Fruit fly (Drosophila melanogaster) whole organism, pupa: ENCODE results near the gene CanB.
A peak's percentile ranks its signal among the peaks of the same experiment; 100 is the strongest.

Experiments used
- CG10348 ChIP-seq: fragments of 200-800 bp; sonication (Bioruptor generic); IDR thresholded peaks from 2 replicates; pipeline ENCODE4 v1.3.6; 2022; ENCODE audit warnings: missing biosample characterization, missing genetic modification characterization
- CG12605 ChIP-seq: fragments of 200-800 bp; sonication (Bioruptor generic); IDR thresholded peaks from 2 replicates; pipeline ENCODE4 v1.3.6; 2022; ENCODE audit warnings: missing biosample characterization, missing genetic modification characterization
- CG13204 ChIP-seq: fragments of 200-800 bp; sonication (Bioruptor generic); optimal IDR thresholded peaks from 2 replicates; lab custom pipeline; 2018; ENCODE audit warnings: missing biosample characterization, mild to moderate bottlenecking, missing genetic modification characterization, moderate library complexity
- CG14655 ChIP-seq: fragments of 200-800 bp; sonication (Bioruptor generic); optimal IDR thresholded peaks from 3 replicates; lab custom pipeline; 2017; ENCODE audit warnings: mild to moderate bottlenecking, missing biosample characterization, missing genetic modification reagents, missing genetic modification characterization
- CG15710 ChIP-seq: fragments of 200-800 bp; sonication (Bioruptor generic); optimal IDR thresholded peaks from 2 replicates; lab custom pipeline; 2018; ENCODE audit warnings: missing biosample characterization, mild to moderate bottlenecking, missing genetic modification characterization, moderate library complexity
- CG17806 ChIP-seq: fragments of 200-800 bp; sonication (Bioruptor generic); optimal IDR thresholded peaks from 2 replicates; lab custom pipeline; 2018; ENCODE audit warnings: missing biosample characterization, mild to moderate bottlenecking, missing genetic modification characterization, moderate library complexity
- CG32121 ChIP-seq: fragments of 200-800 bp; sonication (Bioruptor generic); IDR thresholded peaks from 2 replicates; pipeline ENCODE4 v1.3.6; 2022; ENCODE audit warnings: missing biosample characterization, missing genetic modification characterization
- CG34367 ChIP-seq: fragments of 200-800 bp; sonication (Bioruptor generic); optimal IDR thresholded peaks from 2 replicates; lab custom pipeline; 2018; ENCODE audit warnings: missing biosample characterization, mild to moderate bottlenecking, missing genetic modification characterization
- CG4496 ChIP-seq: fragments of 200-800 bp; sonication (Bioruptor generic); IDR thresholded peaks from 3 replicates; pipeline ENCODE4 v1.3.6; 2022; ENCODE audit warnings: missing biosample characterization, missing genetic modification characterization
- CG8159 ChIP-seq: fragments of 200-800 bp; sonication (Bioruptor generic); optimal IDR thresholded peaks from 3 replicates; lab custom pipeline; 2018; ENCODE audit warnings: missing biosample characterization, mild to moderate bottlenecking, missing genetic modification characterization, moderate library complexity
- CG8301 ChIP-seq: fragments of 200-800 bp; sonication (Bioruptor generic); optimal IDR thresholded peaks from 2 replicates; lab custom pipeline; 2018; ENCODE audit warnings: missing biosample characterization, mild to moderate bottlenecking, missing genetic modification characterization
- CG9948 ChIP-seq: fragments of 200-800 bp; sonication (Bioruptor generic); optimal IDR thresholded peaks from 2 replicates; lab custom pipeline; 2018; ENCODE audit warnings: missing biosample characterization, mild to moderate bottlenecking, missing genetic modification characterization, moderate library complexity
- D1 ChIP-seq: fragments of 200-800 bp; sonication (Bioruptor generic); optimal IDR thresholded peaks from 2 replicates; lab custom pipeline; 2018; ENCODE audit warnings: missing biosample characterization, mild to moderate bottlenecking, missing genetic modification characterization, moderate library complexity
- EcR ChIP-seq: fragments of 200-800 bp; sonication (Bioruptor generic); optimal IDR thresholded peaks from 3 replicates; lab custom pipeline; 2019; ENCODE audit warnings: missing biosample characterization, missing genetic modification characterization, mild to moderate bottlenecking, moderate library complexity, missing genetic modification reagents
- Ets98B ChIP-seq: fragments of 200-800 bp; sonication (Bioruptor generic); IDR thresholded peaks from 2 replicates; pipeline ENCODE4 v1.3.6; 2022; ENCODE audit warnings: missing biosample characterization, missing genetic modification characterization
- Pif1A ChIP-seq: fragments of 200-800 bp; sonication (Bioruptor generic); optimal IDR thresholded peaks from 3 replicates; lab custom pipeline; 2016; ENCODE audit warnings: missing biosample characterization, missing genetic modification characterization
- Pif1B ChIP-seq: fragments of 200-800 bp; sonication (Bioruptor generic); optimal IDR thresholded peaks from 3 replicates; lab custom pipeline; 2016; ENCODE audit warnings: missing biosample characterization, missing genetic modification characterization
- Snoo ChIP-seq: fragments of 200-800 bp; sonication (Bioruptor generic); optimal IDR thresholded peaks from 3 replicates; lab custom pipeline; 2017; ENCODE audit warnings: missing biosample characterization, mild to moderate bottlenecking, missing genetic modification characterization, inconsistent platforms
- fd96Ca ChIP-seq: fragments of 200-800 bp; sonication (Bioruptor generic); IDR thresholded peaks from 3 replicates; pipeline ENCODE4 v1.3.6; 2022; ENCODE audit warnings: missing biosample characterization, missing genetic modification characterization
- gl ChIP-seq: fragments of 200-800 bp; sonication (Bioruptor generic); optimal IDR thresholded peaks from 2 replicates; lab custom pipeline; 2018; ENCODE audit warnings: missing biosample characterization, mild to moderate bottlenecking, missing genetic modification characterization
- rn ChIP-seq: fragments of 200-800 bp; sonication (Bioruptor generic); IDR thresholded peaks from 2 replicates; pipeline ENCODE4 v1.3.6; 2022; ENCODE audit warnings: missing biosample characterization, missing genetic modification characterization

The CanB gene

dm6 chrX:5336722-5337121 is 4.4 kb downstream of the CanB start:
- TF ChIP-seq Pif1A (no peak), D1 (tag; lab: Kevin White, UChicago) (no peak), CG9948 (peak; percentile 15), CG8159 (tag; lab: Kevin White, UChicago) (peak; percentile 53), CG17806 (tag; lab: Kevin White, UChicago) (no peak), CG15710 (tag; lab: Kevin White, UChicago) (peak; percentile 34), CG14655 (GFP tag; lab: Kevin White, UChicago) (peak; percentile 18), CG8301 (peak; percentile 24), Ets98B (0 out of 2 replicates have a peak, but pooled peaks have one; percentile 22), CG4496 (GFP tag; lab: Robert Waterston, UW) (peak; percentile 23; the same call in 1 of the 3 replicates), CG32121 (peak; percentile 64), fd96Ca (GFP tag; lab: Robert Waterston, UW) (no peak)

dm6 chrX:5337316-5337715 is 5.0 kb downstream of the CanB start:
- no peak for TF ChIP-seq Ets98B
- TF ChIP-seq CG17806 (tag; lab: Kevin White, UChicago): no peak
- no peak for TF ChIP-seq CG15710 (tag; lab: Kevin White, UChicago)
- TF ChIP-seq CG8159 (tag; lab: Kevin White, UChicago): no peak
- TF ChIP-seq CG34367 (tag; lab: Kevin White, UChicago): no peak
- no peak for TF ChIP-seq gl
- no peak for TF ChIP-seq Pif1B (GFP tag; lab: Kevin White, UChicago)
- no peak for TF ChIP-seq CG4496 (GFP tag; lab: Robert Waterston, UW)
- no peak for TF ChIP-seq EcR (GFP tag; lab: Kevin White, UChicago)
- no peak for TF ChIP-seq D1 (tag; lab: Kevin White, UChicago)
- no peak for TF ChIP-seq rn (GFP tag; lab: Robert Waterston, UW)

- TF ChIP-seq Pif1A: no peak
- TF ChIP-seq CG34367 (tag; lab: Kevin White, UChicago): no peak
- TF ChIP-seq EcR (GFP tag; lab: Kevin White, UChicago): no peak
- no peak for TF ChIP-seq CG9948
- TF ChIP-seq CG17806 (tag; lab: Kevin White, UChicago): no peak
- TF ChIP-seq CG14655 (GFP tag; lab: Kevin White, UChicago): peak; percentile 30
- TF ChIP-seq, all 21 proteins: peak for 1
These were observed 6.1 kb downstream of the CanB start for dm6 chrX:5338435-5338834.

dm6 chrX:5339970-5340369 is 7.7 kb downstream of the CanB start, which contains the start of gene SK:
Gene SK (plus strand): TSS chrX:5340236.
- TF ChIP-seq CG8301 (no peak), CG14655 (GFP tag; lab: Kevin White, UChicago) (no peak), Ets98B (peak; percentile 65; the same call in 1 of the 2 replicates), CG17806 (tag; lab: Kevin White, UChicago) (no peak), CG32121 (peak; percentile 63; the same call in 1 of the 2 replicates), fd96Ca (GFP tag; lab: Robert Waterston, UW) (peak; percentile 52; the same call in 1 of the 3 replicates), D1 (tag; lab: Kevin White, UChicago) (no peak)

- TF ChIP-seq Ets98B (peak; percentile 29; the same call in 1 of the 2 replicates), CG13204 (no peak), D1 (tag; lab: Kevin White, UChicago) (no peak), CG4496 (GFP tag; lab: Robert Waterston, UW) (peak; percentile 31; the same call in 1 of the 3 replicates), fd96Ca (GFP tag; lab: Robert Waterston, UW) (peak; percentile 31; the same call in 1 of the 3 replicates), CG32121 (peak; percentile 28; the same call in 1 of the 2 replicates)
These were observed 17.7 kb downstream of the CanB start for dm6 chrX:5349899-5350575.

- TF ChIP-seq Ets98B: no peak
- no peak for TF ChIP-seq D1 (tag; lab: Kevin White, UChicago)
- TF ChIP-seq CG14655 (GFP tag; lab: Kevin White, UChicago): no peak
- no peak for TF ChIP-seq Snoo (tag; lab: Kevin White, UChicago)
- TF ChIP-seq CG13204: no peak
- TF ChIP-seq rn (GFP tag; lab: Robert Waterston, UW): no peak
- TF ChIP-seq fd96Ca (GFP tag; lab: Robert Waterston, UW): no peak
- TF ChIP-seq CG32121: no peak
- TF ChIP-seq CG17806 (tag; lab: Kevin White, UChicago): no peak
- TF ChIP-seq CG8301: no peak
- no peak for TF ChIP-seq CG10348 (GFP tag; lab: Robert Waterston, UW)
- TF ChIP-seq gl: no peak
- TF ChIP-seq CG9948: no peak
- no peak for TF ChIP-seq Pif1B (GFP tag; lab: Kevin White, UChicago)
- no peak for TF ChIP-seq CG34367 (tag; lab: Kevin White, UChicago)
- no peak for TF ChIP-seq CG15710 (tag; lab: Kevin White, UChicago)
- no peak for TF ChIP-seq CG4496 (GFP tag; lab: Robert Waterston, UW)
These were observed 24.7 kb downstream of the CanB start for dm6 chrX:5357035-5357434.

dm6 chrX:5358813-5359212 is 26.5 kb downstream of the CanB start:
- TF ChIP-seq rn (GFP tag; lab: Robert Waterston, UW) (no peak), D1 (tag; lab: Kevin White, UChicago) (no peak), CG4496 (GFP tag; lab: Robert Waterston, UW) (no peak), EcR (GFP tag; lab: Kevin White, UChicago) (no peak), gl (no peak), CG14655 (GFP tag; lab: Kevin White, UChicago) (no peak), CG13204 (no peak), CG12605 (no peak), CG8301 (no peak), CG8159 (tag; lab: Kevin White, UChicago) (no peak), Ets98B (no peak), CG10348 (GFP tag; lab: Robert Waterston, UW) (no peak), Pif1B (GFP tag; lab: Kevin White, UChicago) (no peak), CG34367 (tag; lab: Kevin White, UChicago) (no peak), fd96Ca (GFP tag; lab: Robert Waterston, UW) (no peak)
